Worm (Caenorhabditis elegans) whole organism, dauer: ENCODE measurements around the gene nhr-51.
"Not testable (repeated sequence)": the region's sequence is repeated elsewhere in the genome, so short reads cannot be mapped to it uniquely, and the experiment has no call there.

ENCODE experiments used
- unc-62 ChIP-seq: sonication (generic microtip); optimal IDR thresholded peaks from 2 replicates; lab custom pipeline; 2017; ENCODE audit warnings: missing biosample characterization, missing genetic modification reagents, missing genetic modification characterization

Gene nhr-51

DNA sequence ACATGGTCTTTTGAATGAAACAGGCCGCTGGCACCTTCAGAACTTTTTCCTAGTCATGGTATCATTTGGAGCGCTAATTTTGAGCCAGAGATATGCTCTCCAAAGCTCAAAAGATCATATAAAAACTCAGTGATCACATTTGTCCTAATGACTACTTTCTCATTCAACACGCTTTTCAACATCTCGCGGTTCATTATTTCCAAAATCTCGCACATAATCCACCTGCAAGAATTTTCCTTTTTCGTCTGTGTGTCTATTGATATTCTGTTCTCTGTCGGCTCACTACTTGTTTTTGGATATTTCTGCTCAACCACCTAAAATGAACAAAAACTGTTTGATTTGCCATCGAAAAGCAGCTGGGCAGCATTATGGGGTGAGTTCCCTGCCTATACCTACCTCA lies at the start of gene nhr-51:
Gene nhr-51 (plus strand): TSS at position 301 of the 400 bp plus-strand sequence.
- TF ChIP-seq unc-62 (GFP tag; lab: Kevin White, UChicago) = no peak

DNA sequence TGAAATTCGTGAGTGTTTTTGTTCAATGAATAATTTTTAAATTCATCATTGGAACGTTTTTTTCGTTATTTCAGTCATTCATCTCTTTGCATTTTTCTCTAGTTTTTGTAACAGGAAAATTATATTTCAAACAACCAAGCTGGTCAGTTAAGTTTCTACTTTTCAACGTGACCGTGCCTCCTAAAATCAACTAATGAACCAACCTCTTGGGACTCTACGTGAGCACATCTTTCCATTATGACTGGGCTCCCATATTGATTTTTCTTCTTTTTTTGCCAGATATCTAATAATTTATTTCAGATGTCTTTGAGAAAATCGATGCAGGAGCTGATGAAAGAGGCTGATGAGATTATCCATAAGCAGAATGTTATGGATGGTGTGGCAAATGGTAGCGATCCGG lies 48.2 kb upstream of the nhr-51 start, which contains the start of gene C55A1.11:
Gene C55A1.11 (plus strand): TSS at position 301 of the 400 bp plus-strand sequence.
- no peak for TF ChIP-seq unc-62 (GFP tag; lab: Kevin White, UChicago)

DNA sequence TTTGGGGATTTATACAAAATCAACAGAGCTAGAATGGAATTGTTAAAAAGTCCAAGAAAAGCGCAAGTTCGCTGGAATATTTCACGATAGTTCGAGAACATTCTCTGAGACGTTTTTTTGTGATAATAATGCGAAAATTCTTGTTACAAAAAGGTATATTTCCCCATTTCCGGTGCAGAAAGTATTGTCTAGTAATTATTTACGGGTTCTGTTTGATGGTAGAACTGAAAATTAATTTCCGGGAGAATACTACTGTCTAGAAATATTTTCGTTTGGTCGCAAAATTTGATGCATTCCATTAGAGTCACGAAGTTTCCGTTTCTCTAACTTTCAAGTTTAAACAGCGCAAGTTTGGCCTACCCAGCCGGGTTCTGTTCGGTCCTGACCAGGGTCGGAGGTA lies 44.3 kb upstream of the nhr-51 start, which contains the start of gene str-248:
Gene str-248 (minus strand): TSS at position 101 of the 400 bp plus-strand sequence.
- no peak for TF ChIP-seq unc-62 (GFP tag; lab: Kevin White, UChicago)

DNA sequence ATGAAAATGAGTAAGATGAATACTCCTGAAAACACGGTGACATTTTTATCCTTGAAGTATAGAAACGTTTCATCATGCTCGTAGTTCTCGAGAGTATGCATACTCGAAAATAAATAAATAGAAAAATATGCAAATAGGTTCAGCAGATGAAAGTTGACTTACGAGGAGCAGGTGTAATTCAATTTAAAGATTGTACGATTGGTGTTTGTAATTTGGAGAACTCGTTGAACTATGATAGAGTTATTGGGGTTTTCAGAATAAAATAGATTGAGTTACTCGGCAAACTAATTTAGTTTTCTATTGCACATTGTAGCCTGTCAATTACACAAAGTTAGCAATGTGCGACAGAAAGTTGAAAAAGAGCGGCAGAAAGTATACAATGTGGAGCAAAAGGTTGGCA lies 35.0 kb upstream of the nhr-51 start, which contains the start of gene srz-44:
Gene srz-44 (minus strand): TSS at position 101 of the 400 bp plus-strand sequence.
- TF ChIP-seq unc-62 (GFP tag; lab: Kevin White, UChicago) = no peak

DNA sequence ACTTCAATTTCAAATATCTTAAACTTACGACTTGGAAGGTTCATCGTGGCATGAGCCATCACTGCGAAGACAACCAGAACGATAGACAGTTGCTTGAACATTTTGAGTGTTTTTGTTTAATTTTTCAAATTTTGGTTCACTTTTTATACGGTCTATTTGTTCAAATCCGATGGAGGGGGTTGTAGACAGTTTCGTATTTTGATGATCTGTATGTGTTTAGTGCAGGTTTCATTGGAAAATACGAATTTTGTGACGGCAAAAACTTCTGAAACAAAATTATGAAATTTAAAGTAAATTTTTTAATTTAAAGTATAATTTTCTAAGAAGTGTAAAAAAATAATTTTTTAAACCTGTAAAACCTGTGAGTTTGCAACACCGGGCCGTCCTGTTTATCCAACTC lies 30.6 kb upstream of the nhr-51 start, which contains the start of gene C55A1.4:
Gene C55A1.4 (minus strand): TSS at position 101 of the 400 bp plus-strand sequence.
- not testable (repeated sequence) for TF ChIP-seq unc-62 (GFP tag; lab: Kevin White, UChicago)

DNA sequence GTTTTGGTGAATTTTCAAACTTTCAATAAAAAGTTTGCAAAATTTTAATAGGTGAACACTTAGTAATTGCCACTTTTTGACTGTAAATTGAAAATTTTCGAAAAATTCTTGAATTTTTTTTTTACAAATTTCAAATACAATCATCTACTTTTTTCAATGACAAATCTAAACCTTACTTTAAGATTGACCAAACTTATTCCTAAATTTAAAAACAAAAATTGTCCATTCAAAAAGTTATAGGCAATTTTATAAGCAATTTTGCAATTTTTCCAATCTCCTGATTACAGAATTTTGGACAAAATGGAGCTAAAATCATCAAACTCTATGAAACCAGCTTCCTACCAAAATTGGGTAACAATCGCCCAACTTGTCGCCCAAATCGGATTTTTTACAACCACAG lies 29.2 kb upstream of the nhr-51 start, which contains the start of gene str-23:
Gene str-23 (plus strand): TSS at position 301 of the 400 bp plus-strand sequence.
- TF ChIP-seq unc-62 (GFP tag; lab: Kevin White, UChicago) = no peak

DNA sequence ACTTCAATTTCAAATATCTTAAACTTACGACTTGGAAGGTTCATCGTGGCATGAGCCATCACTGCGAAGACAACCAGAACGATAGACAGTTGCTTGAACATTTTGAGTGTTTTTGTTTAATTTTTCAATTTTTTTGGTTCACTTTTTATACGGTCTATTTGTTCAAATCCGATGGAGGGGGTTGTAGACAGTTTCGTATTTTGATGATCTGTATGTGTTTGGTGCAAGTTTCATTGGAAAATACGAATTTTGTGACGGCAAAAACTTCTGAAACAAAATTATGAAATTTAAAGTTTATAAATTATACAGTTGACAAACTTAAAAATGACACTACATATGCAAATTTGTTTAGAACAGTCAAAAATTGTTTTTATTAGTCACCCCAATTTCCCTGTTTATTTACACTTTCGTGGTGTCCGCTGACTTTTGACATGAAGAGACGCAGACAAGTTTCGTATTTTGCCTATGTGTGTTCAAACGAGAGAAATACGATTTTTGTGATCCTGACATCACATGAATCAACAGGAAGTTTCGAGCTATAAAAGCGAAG lies 26.2 kb upstream of the nhr-51 start, which contains the start of the genes C55A1.7 and C55A1.6:
Gene C55A1.7 (minus strand): TSS at position 101 of the 550 bp plus-strand sequence.
Gene C55A1.6 (plus strand): TSS at position 500 of the 550 bp plus-strand sequence.
- TF ChIP-seq unc-62 (GFP tag; lab: Kevin White, UChicago) = not testable (repeated sequence)

DNA sequence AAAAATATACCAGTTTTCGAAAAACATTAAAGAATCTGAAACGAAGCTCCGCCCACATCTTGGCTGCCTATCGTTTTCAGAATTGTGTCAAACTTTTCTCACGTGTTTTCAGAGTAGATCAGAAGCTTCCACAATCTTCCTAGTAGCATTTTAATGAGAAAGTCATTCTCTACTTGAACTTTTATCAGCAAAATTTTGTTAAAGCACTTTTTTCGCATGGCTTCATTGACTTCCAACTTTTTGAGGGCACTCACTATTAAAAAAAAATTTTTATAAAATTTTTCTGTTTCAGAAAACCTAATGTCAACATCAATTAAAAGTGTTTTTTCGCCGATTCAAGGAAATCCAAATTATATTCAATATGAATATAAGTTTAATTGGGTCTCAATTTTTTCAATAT lies 23.6 kb upstream of the nhr-51 start, which contains the start of gene sru-42:
Gene sru-42 (plus strand): TSS at position 301 of the 400 bp plus-strand sequence.
- TF ChIP-seq unc-62 (GFP tag; lab: Kevin White, UChicago) = no peak

DNA sequence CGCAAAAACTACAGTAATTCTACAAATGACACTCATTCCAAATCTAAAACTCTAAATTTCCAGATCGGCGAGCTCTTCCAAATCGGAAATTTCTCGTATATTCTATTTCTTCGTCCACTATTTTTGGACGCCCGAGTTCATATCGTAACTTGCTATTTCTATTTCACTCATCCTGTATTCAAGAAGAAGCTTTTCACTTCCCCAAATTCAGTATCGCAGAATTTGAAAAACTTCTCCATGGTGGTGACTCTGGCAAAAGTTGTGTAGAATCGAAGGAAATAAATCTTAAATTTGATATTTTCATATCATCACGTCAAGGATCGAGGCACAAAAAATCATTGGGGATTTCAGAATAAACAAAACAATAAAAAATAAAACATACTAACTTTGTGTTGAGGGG lies 21.7 kb upstream of the nhr-51 start:
- no peak for TF ChIP-seq unc-62 (GFP tag; lab: Kevin White, UChicago)

DNA sequence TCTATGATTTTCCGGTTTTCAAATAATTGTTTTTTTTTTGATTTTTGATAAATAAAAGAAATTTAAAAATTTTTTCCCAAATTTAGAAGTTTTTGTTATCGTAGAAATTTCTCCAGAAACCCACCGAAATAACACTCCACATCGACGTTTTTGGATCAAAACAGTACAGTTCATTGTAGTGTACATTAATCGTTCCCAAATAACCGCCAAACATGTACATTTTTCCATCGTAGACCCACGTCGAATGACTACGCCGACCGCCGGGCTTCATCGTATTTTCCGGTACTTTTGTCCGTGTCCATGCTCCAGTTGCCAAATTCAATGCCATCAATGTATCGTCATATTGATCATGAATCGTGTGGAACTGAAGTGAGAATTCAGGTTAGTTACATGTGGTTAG lies 19.7 kb upstream of the nhr-51 start, which contains the start of gene F53E4.2:
Gene F53E4.2 (plus strand): TSS at position 301 of the 400 bp plus-strand sequence.
- TF ChIP-seq unc-62 (GFP tag; lab: Kevin White, UChicago) = no peak

DNA sequence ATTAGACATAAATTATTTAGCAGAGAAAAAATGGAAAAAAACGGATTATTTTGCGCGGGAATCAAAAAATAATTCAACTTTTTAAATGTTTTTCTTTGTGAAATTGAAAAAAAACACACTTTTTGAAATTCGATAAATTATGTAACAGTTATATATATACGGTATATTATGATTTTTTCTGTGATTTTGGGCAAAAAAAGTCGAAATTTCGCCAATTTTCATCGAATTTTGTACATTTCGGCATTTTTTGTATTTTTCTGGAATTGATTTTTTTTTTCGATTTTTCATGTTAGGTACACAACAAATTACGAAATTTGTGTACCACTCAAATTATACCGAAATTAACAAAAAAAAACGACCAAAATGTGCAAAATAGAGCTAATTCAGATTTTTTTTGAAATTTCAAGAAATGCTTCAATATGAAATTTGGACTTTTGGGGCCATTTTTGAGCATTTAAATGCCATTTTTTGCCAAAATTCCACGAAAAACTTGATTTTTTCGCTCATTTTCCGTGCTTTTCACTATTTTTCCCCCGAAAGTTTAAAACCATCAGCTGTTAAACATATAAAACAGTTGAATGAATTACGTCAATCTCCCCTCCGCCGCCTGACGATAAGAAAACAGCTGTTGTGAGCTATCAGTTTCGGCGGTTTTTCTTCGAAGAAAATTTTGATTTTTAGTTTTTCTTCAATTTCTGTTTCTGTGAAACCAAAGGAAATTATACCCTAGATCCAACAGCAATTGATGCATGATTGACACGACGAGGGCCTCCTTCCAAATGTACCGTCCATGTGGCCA lies 15.3 kb upstream of the nhr-51 start:
- TF ChIP-seq unc-62 (GFP tag; lab: Kevin White, UChicago) = no peak

DNA sequence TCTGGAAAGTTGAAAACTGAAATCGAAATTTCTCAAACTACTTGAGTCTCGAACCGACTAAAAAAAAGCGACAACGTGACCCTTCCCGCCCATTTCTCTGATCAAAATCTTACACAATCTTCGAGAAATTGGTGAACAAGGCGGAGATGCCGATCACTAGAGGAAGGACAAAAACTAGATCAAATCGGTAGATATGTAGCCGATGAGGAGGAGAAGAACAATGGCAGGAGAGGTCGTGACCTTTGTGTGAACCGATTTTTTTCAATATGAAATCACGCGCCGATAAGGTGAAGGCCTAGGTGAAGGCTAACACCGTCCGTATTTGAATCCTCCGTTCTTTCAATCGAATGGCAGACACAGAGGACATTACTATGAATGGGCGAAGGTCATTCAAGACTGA lies 12.8 kb upstream of the nhr-51 start:
- no peak for TF ChIP-seq unc-62 (GFP tag; lab: Kevin White, UChicago)

DNA sequence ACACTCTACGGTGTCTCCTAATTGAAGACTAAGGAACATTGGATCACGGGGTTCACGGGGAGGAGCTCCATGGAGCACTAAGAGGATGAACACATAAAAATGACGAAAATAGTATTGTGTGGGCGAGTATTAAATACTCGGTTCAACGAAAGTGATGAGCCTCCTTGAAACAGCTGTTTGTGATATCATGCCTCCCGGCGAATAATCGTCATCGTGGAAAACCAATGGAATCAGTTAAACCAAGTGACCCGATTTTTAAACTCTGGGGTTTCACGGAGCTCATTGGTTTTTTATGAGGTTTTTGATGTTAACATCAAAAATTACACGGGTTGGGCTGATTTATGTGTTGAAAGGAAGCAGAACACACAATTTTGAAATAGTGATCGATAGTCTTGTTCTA lies 12.2 kb upstream of the nhr-51 start:
- no peak for TF ChIP-seq unc-62 (GFP tag; lab: Kevin White, UChicago)

DNA sequence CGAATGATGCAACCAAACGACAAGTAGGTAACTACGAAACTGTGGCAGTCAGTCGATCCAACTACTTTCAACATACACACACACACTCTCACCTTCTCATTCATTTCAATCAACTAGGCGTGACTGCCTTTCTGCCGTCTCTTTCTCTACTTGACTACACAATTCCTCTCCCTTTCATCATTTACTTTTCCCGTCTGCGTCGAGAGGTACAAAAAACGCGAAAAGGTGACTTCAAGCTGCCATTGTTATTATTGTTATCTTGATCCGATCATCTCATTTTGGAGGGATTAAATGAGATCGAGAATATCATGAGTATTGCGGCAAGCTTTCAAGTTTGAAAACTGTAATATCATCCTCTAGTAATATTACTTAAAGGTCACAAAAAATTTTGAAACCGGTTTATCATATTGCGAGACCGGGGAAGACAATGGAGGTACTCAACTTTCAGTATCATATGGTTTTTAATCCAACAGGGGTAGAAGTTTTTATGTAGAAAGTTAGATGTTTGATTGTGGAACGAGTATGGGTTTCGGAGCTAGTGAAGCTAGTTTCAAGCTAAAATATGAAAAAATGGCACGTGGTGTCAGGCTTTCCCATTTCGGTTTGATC lies 9.7 kb upstream of the nhr-51 start:
- TF ChIP-seq unc-62 (GFP tag; lab: Kevin White, UChicago) = no peak

DNA sequence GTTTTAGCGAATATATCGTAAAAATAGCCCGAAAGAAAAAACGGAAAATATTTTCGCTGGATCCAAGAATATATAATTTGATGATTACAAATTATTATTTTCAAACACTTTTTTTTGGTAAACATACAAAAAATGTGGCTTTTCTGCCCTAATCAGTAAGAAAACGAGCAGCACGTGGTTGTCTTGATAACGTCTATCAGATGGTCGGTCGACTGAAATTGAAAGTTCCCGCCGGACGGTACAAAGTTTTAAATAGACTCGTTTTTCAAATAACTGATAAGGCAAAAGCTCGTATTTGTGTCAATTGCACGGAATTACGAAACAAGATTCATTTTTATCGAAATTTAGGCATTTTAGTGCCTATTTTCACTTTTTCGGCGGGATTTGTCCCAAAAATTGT lies 7.1 kb upstream of the nhr-51 start:
- TF ChIP-seq unc-62 (GFP tag; lab: Kevin White, UChicago) = no peak

DNA sequence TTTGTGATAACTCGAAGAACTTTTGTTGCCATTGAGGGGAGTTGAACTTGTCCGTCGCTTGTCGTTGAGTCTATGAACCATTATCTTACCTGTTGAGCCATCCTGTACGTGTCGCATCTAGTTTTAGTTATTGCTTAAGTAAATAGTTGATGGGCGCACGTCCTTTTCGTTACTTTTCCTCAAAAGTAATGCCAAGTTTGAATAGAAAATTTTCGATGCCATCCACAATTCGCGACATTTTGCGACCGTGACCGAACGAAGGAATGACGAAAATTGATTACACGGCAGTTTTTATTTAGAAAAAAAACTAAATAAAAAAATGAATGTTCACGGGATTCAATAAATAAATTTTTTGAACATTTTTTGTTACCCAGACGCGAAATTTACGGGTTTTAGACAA lies 5.6 kb upstream of the nhr-51 start, which contains the start of gene F53E4.1:
Gene F53E4.1 (minus strand): TSS at position 101 of the 400 bp plus-strand sequence.
- not testable (repeated sequence) for TF ChIP-seq unc-62 (GFP tag; lab: Kevin White, UChicago)
